Worm (Caenorhabditis elegans): ENCODE measurements around the gene R11D1.10.

Gene R11D1.10

DNA sequence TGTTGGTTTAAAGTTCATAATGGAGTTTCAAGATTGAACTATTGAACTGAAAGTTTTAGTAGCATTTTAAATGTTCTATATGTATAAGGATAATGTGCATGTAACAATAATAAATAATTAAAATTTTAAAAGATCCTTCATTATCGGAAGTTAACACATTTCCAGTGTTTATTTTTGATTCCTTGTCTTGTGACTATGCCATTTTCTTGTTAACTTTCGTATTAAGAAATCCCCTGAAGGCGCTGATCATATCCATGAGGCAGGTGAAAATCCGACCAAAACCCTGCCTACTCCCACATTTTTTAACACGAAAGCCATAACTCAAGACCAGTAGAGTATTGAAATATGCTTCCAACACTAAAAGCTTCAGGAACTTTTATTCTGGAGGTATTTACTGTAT, 9.6 kb upstream of the R11D1.10 start, which contains the start of gene R11D1.7:
R11D1.7 (plus strand) TSS at position 301 of the 400 bp plus-strand sequence.
- TF ChIP-seq hlh-4 (tag; optimal IDR thresholded peaks at IDR 0.05) (peak; percentile 68), tbx-2 (tag; optimal IDR thresholded peaks at IDR 0.05) (no peak), nhr-85 (tag) (no peak), lin-13 (GFP tag; optimal IDR thresholded peaks at IDR 0.05) (no peak), elt-3 (tag; optimal IDR thresholded peaks at IDR 0.05) (no peak)

DNA sequence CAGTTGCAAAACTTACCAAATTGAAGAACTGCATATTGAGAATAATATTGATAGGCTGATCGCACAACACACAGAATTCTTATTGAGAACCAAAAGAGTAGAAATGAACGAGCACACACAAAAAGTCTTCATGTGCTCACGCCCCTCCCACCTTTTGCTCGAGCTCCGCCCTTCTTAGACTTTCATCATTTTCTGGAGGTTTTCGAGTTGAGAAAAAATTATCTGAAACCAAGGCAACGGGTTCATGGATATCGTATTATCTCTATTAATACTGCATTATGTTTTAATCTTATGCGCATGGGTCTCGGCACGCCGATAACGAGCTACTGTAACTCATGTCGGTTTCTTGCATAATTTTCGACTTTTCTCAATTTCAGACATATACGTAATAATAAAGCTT, 3.4 kb upstream of the R11D1.10 start, which contains the start of gene R11D1.12:
R11D1.12 (minus strand) TSS at position 101 of the 400 bp plus-strand sequence.
- TF ChIP-seq elt-3 (tag; optimal IDR thresholded peaks at IDR 0.05) (no peak), nhr-77 (tag; optimal IDR thresholded peaks at IDR 0.05) (no peak), nhr-85 (tag) (no peak), mab-9 (GFP tag; IDR thresholded peaks at IDR 0.05) (no peak), xbp-1 (tag; optimal IDR thresholded peaks at IDR 0.05) (no peak), fos-1 (tag; optimal IDR thresholded peaks at IDR 0.05) (no peak), hlh-4 (tag; optimal IDR thresholded peaks at IDR 0.05) (no peak), mdl-1 (tag; optimal IDR thresholded peaks at IDR 0.05) (no peak), unc-30 (tag; optimal IDR thresholded peaks at IDR 0.05) (no peak), nhr-11 (tag; optimal IDR thresholded peaks at IDR 0.05) (no peak), zip-4 (GFP tag; optimal IDR thresholded peaks at IDR 0.05) (no peak), ztf-11 (tag; optimal IDR thresholded peaks at IDR 0.05) (no peak), hlh-17 (GFP tag; optimal IDR thresholded peaks at IDR 0.05; ENCODE audit: borderline replicate concordance) (no peak), nhr-90 (tag; optimal IDR thresholded peaks at IDR 0.05; ENCODE audit: poor library complexity) (no peak)

DNA sequence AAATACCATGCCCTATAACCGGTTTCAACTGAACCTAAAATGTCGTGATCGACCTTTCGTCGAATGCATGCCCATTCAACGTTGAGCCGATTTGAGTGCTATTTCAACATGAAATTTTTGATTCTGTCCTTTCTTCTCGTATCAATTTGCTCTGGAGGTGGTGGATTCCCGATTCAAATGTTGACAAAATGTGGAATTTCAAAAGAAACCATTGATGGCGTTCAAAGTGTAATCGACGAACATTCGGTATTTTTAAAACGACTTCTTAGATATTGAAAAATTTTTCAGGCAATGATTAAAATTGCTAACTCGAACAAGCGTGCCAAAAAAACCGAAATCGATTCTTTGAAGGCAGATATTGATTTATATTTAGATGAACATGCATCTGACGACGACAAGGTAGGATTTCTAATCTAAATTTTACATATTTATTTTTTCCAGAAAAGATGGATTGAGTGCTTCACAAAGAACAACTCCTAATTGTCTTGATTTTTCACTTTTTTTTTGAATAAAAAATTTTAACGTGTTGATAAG, 2.1 kb upstream of the R11D1.10 start, which contains the start of gene R11D1.13:
R11D1.13 (plus strand) TSS at position 51 of the 534 bp plus-strand sequence.
- TF ChIP-seq irx-1 (tag; optimal IDR thresholded peaks at IDR 0.05) (no peak), C04F5.9 (tag; optimal IDR thresholded peaks at IDR 0.05) (no peak), rnt-1 (tag; optimal IDR thresholded peaks at IDR 0.05) (no peak), pax-3 (tag; optimal IDR thresholded peaks at IDR 0.05) (no peak), hlh-4 (tag; optimal IDR thresholded peaks at IDR 0.05) (no peak), tlp-1 (tag; optimal IDR thresholded peaks at IDR 0.05) (no peak), blmp-1 (tag; optimal IDR thresholded peaks at IDR 0.05) (no peak), nhr-76 (tag; optimal IDR thresholded peaks at IDR 0.05) (no peak), lin-35 (GFP tag; optimal IDR thresholded peaks at IDR 0.05) (no peak), unc-98 (GFP tag; IDR thresholded peaks at IDR 0.05) (no peak), ces-1 (GFP tag; optimal IDR thresholded peaks at IDR 0.05) (no peak), jun-1 (tag; optimal IDR thresholded peaks at IDR 0.05) (no peak)

DNA sequence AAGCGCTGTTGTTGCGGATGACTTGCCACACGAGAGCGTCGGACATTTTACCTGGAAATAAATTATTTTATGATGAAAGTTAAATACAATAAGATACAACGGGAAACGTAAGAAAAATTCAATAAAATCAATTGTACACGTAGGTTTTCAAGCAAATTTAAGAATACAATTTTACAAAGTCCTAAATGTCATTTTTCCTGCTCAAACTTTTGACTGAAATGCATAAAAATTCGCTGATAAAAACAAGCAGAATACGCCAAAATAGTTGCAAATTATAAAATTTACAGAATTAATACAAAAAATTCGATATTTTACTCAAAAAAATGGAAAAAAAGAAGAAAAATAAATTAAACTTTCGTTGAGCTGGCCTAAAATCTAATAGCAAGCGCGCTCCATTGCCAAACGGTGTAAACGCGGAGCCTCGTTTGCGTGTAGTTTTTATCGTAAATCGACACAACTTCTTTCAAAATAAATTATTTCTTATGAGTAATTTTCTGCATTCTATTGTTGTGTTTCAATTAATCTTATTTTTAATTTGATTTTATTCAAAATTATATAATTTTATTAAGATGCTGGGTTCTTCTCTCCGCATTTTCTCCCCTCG, 1.2 kb upstream of the R11D1.10 start, which contains the start of the genes rpl-28 and mrpl-49:
rpl-28 (minus strand) TSS at position 51 of the 604 bp plus-strand sequence.
mrpl-49 (plus strand) TSS at position 570 of the 604 bp plus-strand sequence.
- peak; percentile 93 for TF ChIP-seq snu-23 (GFP tag; optimal IDR thresholded peaks at IDR 0.05)
- TF ChIP-seq pag-3 (tag; optimal IDR thresholded peaks at IDR 0.05; ENCODE audit: borderline replicate concordance, insufficient read depth): no peak
- TF ChIP-seq nhr-90 (tag; optimal IDR thresholded peaks at IDR 0.05; ENCODE audit: poor library complexity): peak; percentile 82
- TF ChIP-seq F16B12.6 (tag; optimal IDR thresholded peaks at IDR 0.05): peak; percentile 62
- TF ChIP-seq lin-14 (GFP tag; optimal IDR thresholded peaks at IDR 0.05): peak; percentile 95
- peak; percentile 1 for TF ChIP-seq zip-4 (GFP tag; optimal IDR thresholded peaks at IDR 0.05)
- peak; percentile 86 for TF ChIP-seq nhr-19 (GFP tag; conservative IDR thresholded peaks at IDR 0.05)
- TF ChIP-seq tlp-1 (tag; optimal IDR thresholded peaks at IDR 0.05): no peak
- TF ChIP-seq mdl-1 (tag; optimal IDR thresholded peaks at IDR 0.05): peak in 1 of 2 experiments; percentile 88
- TF ChIP-seq ceh-8 (GFP tag; optimal IDR thresholded peaks at IDR 0.05): peak; percentile 56
- peak; percentile 87 for TF ChIP-seq isw-1 (GFP tag; IDR thresholded peaks at IDR 0.05)
- TF ChIP-seq pax-3 (tag; optimal IDR thresholded peaks at IDR 0.05): peak; percentile 86
- TF ChIP-seq ztf-4 (tag; optimal IDR thresholded peaks at IDR 0.05): peak; percentile 25
- TF ChIP-seq dpl-1 (GFP tag; optimal IDR thresholded peaks at IDR 0.05): peak; percentile 80 to 87 (median 83)
- peak; percentile 42 for TF ChIP-seq aly-2 (tag; optimal IDR thresholded peaks at IDR 0.05)
- TF ChIP-seq rnt-1 (tag; optimal IDR thresholded peaks at IDR 0.05): peak; percentile 84
- TF ChIP-seq nhr-20 (tag; optimal IDR thresholded peaks at IDR 0.05): peak; percentile 92
- no peak for TF ChIP-seq fkh-4 (tag; optimal IDR thresholded peaks at IDR 0.05; ENCODE audit: borderline replicate concordance)
- TF ChIP-seq C16A3.4 (tag; optimal IDR thresholded peaks at IDR 0.05): peak; percentile 95
- TF ChIP-seq vab-15 (tag; optimal IDR thresholded peaks at IDR 0.05): no peak
- TF ChIP-seq nhr-77 (tag; optimal IDR thresholded peaks at IDR 0.05): peak; percentile 82
- peak; percentile 29 for TF ChIP-seq mef-2 (tag; optimal IDR thresholded peaks at IDR 0.05)
- TF ChIP-seq egl-13 (tag; optimal IDR thresholded peaks at IDR 0.05): peak; percentile 65
- TF ChIP-seq nhr-47 (tag; optimal IDR thresholded peaks at IDR 0.05): peak; percentile 90
- no peak for TF ChIP-seq C34B4.2 (tag; optimal IDR thresholded peaks at IDR 0.05)
